Worm (Caenorhabditis elegans) whole organism, mixed stage, embryonic: ENCODE measurements around the gene F44G4.6.

Experiments
- mep-1 ChIP-seq: fragments of 150-350 bp; optimal IDR thresholded peaks from 2 replicates; lab custom pipeline; 2017; ENCODE audit warnings: missing biosample characterization, missing genetic modification reagents, missing genetic modification characterization, inconsistent platforms
- snpc-4 ChIP-seq: fragments of 150-350 bp; optimal IDR thresholded peaks from 2 replicates; lab custom pipeline; 2014; ENCODE audit warnings: missing biosample characterization, missing genetic modification characterization

- TF ChIP-seq mep-1 (no peak), snpc-4 (tag; lab: Kevin White, UChicago) (no peak)
These were observed 3.5 kb upstream of the F44G4.6 start, which contains the start of gene F44G4.7 for ce11 chrII:9005067-9005466.
